Worm (Caenorhabditis elegans) whole organism, L4/young adult: ENCODE data around the gene dcar-1.

Experiments used
- W03F9.2 ChIP-seq: fragments of 150-350 bp; optimal IDR thresholded peaks from 2 replicates; lab custom pipeline; 2014; ENCODE audit warnings: missing biosample characterization, missing genetic modification characterization
- dao-5 ChIP-seq: sonication (generic microtip); optimal IDR thresholded peaks from 2 replicates; lab custom pipeline; 2016; ENCODE audit warnings: missing genotype, missing genetic modification characterization, moderate library complexity, missing compliant biosample characterization
- him-1 ChIP-seq: sonication (generic microtip); optimal IDR thresholded peaks from 2 replicates; lab custom pipeline; 2016; ENCODE audit warnings: missing genotype, missing genetic modification reagents, missing genetic modification characterization, missing compliant biosample characterization

DNA sequence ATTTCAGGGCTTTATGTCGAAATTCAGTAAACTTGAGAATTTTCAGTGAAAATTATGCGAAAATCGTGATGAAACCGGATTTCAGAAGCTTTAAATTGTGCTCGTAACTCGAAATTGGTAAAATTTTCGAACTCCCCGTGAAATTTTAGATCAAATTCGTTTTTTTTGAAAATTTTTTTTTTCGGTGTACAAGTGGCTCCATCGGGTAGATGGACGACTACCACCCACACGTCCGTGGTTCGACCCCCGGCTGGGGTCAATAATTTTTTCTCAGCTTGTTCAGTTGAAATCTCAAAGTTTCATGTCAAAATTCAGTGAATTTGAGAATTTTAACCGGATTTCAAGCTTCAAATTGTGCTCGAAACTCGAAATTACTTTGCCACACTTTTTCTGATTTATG, 25.7 kb downstream of the dcar-1 start:
- TF ChIP-seq dao-5 (no peak), him-1 (tag; lab: Kevin White, UChicago) (no peak), W03F9.2 (tag; lab: Kevin White, UChicago) (no peak)
